Worm (Caenorhabditis elegans) whole organism, L4 larva: Measurements from ENCODE around the gene Y38E10A.8.

Experiments used
- F26F4.8 ChIP-seq: fragments of 200-800 bp; sonication (Bioruptor generic); conservative IDR thresholded peaks from 2 replicates; pipeline ENCODE4 v1.3.6; 2022; ENCODE audit warnings: missing genetic modification characterization, missing compliant biosample characterization
- F44E2.7 ChIP-seq: fragments of 200-800 bp; sonication (Bioruptor generic); IDR thresholded peaks from 2 replicates; pipeline ENCODE4 v2.1.2; 2022; ENCODE audit warnings: missing genetic modification characterization, missing compliant biosample characterization
- Y75B8A.6 ChIP-seq: fragments of 200-800 bp; sonication (Bioruptor generic); IDR thresholded peaks from 2 replicates; pipeline ENCODE4 v1.3.6; 2022; ENCODE audit warnings: missing genetic modification reagents, missing genetic modification characterization, missing compliant biosample characterization
- ceh-28 ChIP-seq: fragments of 150-350 bp; optimal IDR thresholded peaks from 2 replicates; lab custom pipeline; 2014; ENCODE audit warnings: missing biosample characterization, missing genetic modification reagents, missing genetic modification characterization
- ceh-44 ChIP-seq: fragments of 200-800 bp; sonication (Bioruptor generic); IDR thresholded peaks from 2 replicates; pipeline ENCODE4 v1.3.6; 2022; ENCODE audit warnings: missing genetic modification reagents, missing genetic modification characterization, missing compliant biosample characterization
- ceh-62 ChIP-seq: sonication (generic microtip); optimal IDR thresholded peaks from 2 replicates; lab custom pipeline; 2017; ENCODE audit warnings: missing biosample characterization, missing genetic modification characterization
- ceh-82 ChIP-seq: sonication (generic microtip); optimal IDR thresholded peaks from 2 replicates; lab custom pipeline; 2017; ENCODE audit warnings: missing biosample characterization, missing genetic modification characterization
- cey-2 ChIP-seq: sonication (generic microtip); optimal IDR thresholded peaks from 3 replicates; lab custom pipeline; 2017; ENCODE audit warnings: missing genetic modification characterization, mild to moderate bottlenecking, missing compliant biosample characterization, antibody characterized with exemption, borderline replicate concordance; ENCODE audit not compliant: insufficient read depth
- daf-16 ChIP-seq, 3 experiments: sonication (generic microtip); optimal IDR thresholded peaks; 2 replicates each; lab custom pipeline; 2016 to 2017; ENCODE audit warnings: missing genetic modification characterization in 3 of 3, missing genetic modification reagents in 3 of 3, mild to moderate bottlenecking in 2 of 3, missing compliant biosample characterization in 2 of 3, missing biosample characterization in 1 of 3, moderate library complexity in 1 of 3
- daf-8 ChIP-seq: fragments of 200-800 bp; sonication (Bioruptor generic); IDR thresholded peaks from 2 replicates; pipeline ENCODE4 v1.3.6; 2022; ENCODE audit warnings: missing genetic modification characterization, missing compliant biosample characterization
- dmd-6 ChIP-seq: fragments of 200-800 bp; sonication (Bioruptor generic); IDR thresholded peaks from 2 replicates; pipeline ENCODE4 v1.3.6; 2022; ENCODE audit warnings: missing genetic modification reagents, missing genetic modification characterization, missing compliant biosample characterization
- hif-1 ChIP-seq, 2 experiments: sonication (generic microtip); optimal IDR thresholded peaks; 2 replicates each; lab custom pipeline; 2016 to 2017; ENCODE audit warnings: missing compliant biosample characterization in 2 of 2, missing genetic modification characterization in 2 of 2, missing genetic modification reagents in 2 of 2, missing genotype in 2 of 2, mild to moderate bottlenecking in 1 of 2
- hlh-11 ChIP-seq: fragments of 200-800 bp; sonication (Bioruptor generic); optimal IDR thresholded peaks from 2 replicates; lab custom pipeline; 2018; ENCODE audit warnings: mild to moderate bottlenecking, missing genetic modification characterization, missing compliant biosample characterization
- hlh-30 ChIP-seq: sonication (generic microtip); optimal IDR thresholded peaks from 2 replicates; lab custom pipeline; 2017; ENCODE audit warnings: antibody characterized with exemption, mild to moderate bottlenecking, missing genetic modification characterization, missing compliant biosample characterization; ENCODE audit not compliant: insufficient read depth
- lim-7 ChIP-seq: fragments of 200-800 bp; sonication (Bioruptor generic); IDR thresholded peaks from 2 replicates; pipeline ENCODE4 v1.3.6; 2022; ENCODE audit warnings: missing genetic modification characterization, missing compliant biosample characterization
- lin-1 ChIP-seq: fragments of 200-800 bp; sonication (Bioruptor generic); IDR thresholded peaks from 2 replicates; pipeline ENCODE4 v1.3.6; 2022; ENCODE audit warnings: missing genetic modification reagents, missing genetic modification characterization, missing compliant biosample characterization
- lin-38 ChIP-seq: fragments of 200-800 bp; sonication (Bioruptor generic); IDR thresholded peaks from 2 replicates; pipeline ENCODE4 v1.3.6; 2022; ENCODE audit warnings: missing genetic modification reagents, missing genetic modification characterization, missing compliant biosample characterization
- lin-39 ChIP-seq: fragments of 150-350 bp; optimal IDR thresholded peaks from 2 replicates; lab custom pipeline; 2014; ENCODE audit warnings: missing biosample characterization, missing genetic modification reagents, missing genetic modification characterization
- madf-9 ChIP-seq: fragments of 200-800 bp; sonication (Bioruptor generic); conservative IDR thresholded peaks from 2 replicates; pipeline ENCODE4 v1.3.6; 2022; ENCODE audit warnings: missing genetic modification reagents, missing genetic modification characterization, missing compliant biosample characterization
- mdl-1 ChIP-seq, 2 experiments: fragments of 150-350 bp in 1 of 2; sonication (generic microtip) in 1 of 2; optimal IDR thresholded peaks; 2 replicates each; lab custom pipeline; 2014 to 2017; ENCODE audit warnings: missing biosample characterization in 2 of 2, missing genetic modification characterization in 2 of 2
- mdt-29 ChIP-seq: fragments of 200-800 bp; sonication (Bioruptor generic); IDR thresholded peaks from 2 replicates; pipeline ENCODE4 v1.3.6; 2022; ENCODE audit warnings: missing genetic modification reagents, missing genetic modification characterization, missing compliant biosample characterization
- mxl-3 ChIP-seq: fragments of 200-800 bp; sonication (Bioruptor generic); optimal IDR thresholded peaks from 2 replicates; lab custom pipeline; 2018; ENCODE audit warnings: mild to moderate bottlenecking, missing genetic modification characterization, missing compliant biosample characterization
- nhr-10 ChIP-seq: fragments of 150-350 bp; optimal IDR thresholded peaks from 2 replicates; lab custom pipeline; 2014; ENCODE audit warnings: missing biosample characterization, missing genetic modification characterization
- nhr-28 ChIP-seq: fragments of 150-350 bp; optimal IDR thresholded peaks from 2 replicates; lab custom pipeline; 2014; ENCODE audit warnings: missing biosample characterization, missing genetic modification characterization
- nhr-6 ChIP-seq: fragments of 150-350 bp; optimal IDR thresholded peaks from 2 replicates; lab custom pipeline; 2014; ENCODE audit warnings: missing biosample characterization, missing genetic modification characterization
- nhr-77 ChIP-seq: fragments of 150-350 bp; optimal IDR thresholded peaks from 2 replicates; lab custom pipeline; 2014; ENCODE audit warnings: missing biosample characterization, missing genetic modification characterization
- pqm-1 ChIP-seq: sonication (generic microtip); optimal IDR thresholded peaks from 2 replicates; lab custom pipeline; 2017; ENCODE audit warnings: missing biosample characterization, missing genetic modification characterization
- saeg-2 ChIP-seq: fragments of 200-800 bp; sonication (Bioruptor generic); IDR thresholded peaks from 2 replicates; pipeline ENCODE4 v1.3.6; 2022; ENCODE audit warnings: missing genetic modification reagents, missing genetic modification characterization, missing compliant biosample characterization
- set-16 ChIP-seq: fragments of 200-800 bp; sonication (Bioruptor generic); IDR thresholded peaks from 2 replicates; pipeline ENCODE4 v1.3.6; 2022; ENCODE audit warnings: missing genetic modification reagents, missing genetic modification characterization, missing compliant biosample characterization
- snpc-4 ChIP-seq: fragments of 150-350 bp; optimal IDR thresholded peaks from 2 replicates; lab custom pipeline; 2014; ENCODE audit warnings: missing biosample characterization, missing genetic modification characterization
- tra-1 ChIP-seq: fragments of 200-800 bp; sonication (Bioruptor generic); IDR thresholded peaks from 2 replicates; pipeline ENCODE4 v1.3.6; 2022; ENCODE audit warnings: missing genetic modification reagents, missing genetic modification characterization, missing compliant biosample characterization
- unc-39 ChIP-seq: sonication (generic microtip); optimal IDR thresholded peaks from 2 replicates; lab custom pipeline; 2017; ENCODE audit warnings: missing biosample characterization, missing genetic modification characterization
- unc-62 ChIP-seq, 3 experiments: fragments of 150-350 bp in 1 of 3; sonication (generic microtip); optimal IDR thresholded peaks in 2 of 3; peaks in 1 of 3; 1 replicate in 1 of 3; 2 replicates in 2 of 3; lab custom pipeline; 2014 to 2017; ENCODE audit warnings: missing biosample characterization in 3 of 3, missing genetic modification characterization in 3 of 3, missing genetic modification reagents in 3 of 3, missing genotype in 1 of 3
- zfp-3 ChIP-seq: fragments of 200-800 bp; sonication (Bioruptor generic); conservative IDR thresholded peaks from 2 replicates; pipeline ENCODE4 v1.3.6; 2022; ENCODE audit warnings: missing genetic modification reagents, missing genetic modification characterization, missing compliant biosample characterization
- zip-11 ChIP-seq: fragments of 200-800 bp; sonication (Bioruptor generic); IDR thresholded peaks from 2 replicates; pipeline ENCODE4 v1.3.6; 2022; ENCODE audit warnings: missing genetic modification characterization, missing compliant biosample characterization
- zip-2 ChIP-seq: fragments of 150-350 bp; optimal IDR thresholded peaks from 2 replicates; lab custom pipeline; 2014; ENCODE audit warnings: missing biosample characterization, missing genetic modification characterization
- ztf-7 ChIP-seq: fragments of 150-350 bp; optimal IDR thresholded peaks from 2 replicates; lab custom pipeline; 2014; ENCODE audit warnings: missing biosample characterization, missing genetic modification characterization

The Y38E10A.8 gene

DNA sequence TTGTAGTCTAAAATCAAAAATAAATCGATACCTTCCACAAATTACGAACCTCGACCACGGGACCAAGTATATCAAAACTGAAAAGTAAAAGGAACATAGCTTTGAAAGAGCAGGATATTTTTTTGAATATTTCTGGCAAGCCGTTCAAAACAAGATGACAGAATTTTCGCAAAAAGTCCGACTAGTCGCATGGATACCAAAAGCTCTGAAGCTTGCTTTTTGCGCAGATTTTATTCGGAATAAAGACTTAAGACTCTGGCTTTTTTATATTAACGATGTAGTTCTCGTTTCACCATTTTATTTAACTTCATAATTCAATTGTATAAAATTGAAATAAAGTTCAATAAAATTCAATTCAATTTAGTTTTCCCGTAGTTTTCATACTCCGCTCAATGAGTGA, 33.5 kb upstream of the Y38E10A.8 start, which contains the start of gene Y38E10A.2:
Gene Y38E10A.2, minus strand, starts transcription at position 101 of the 400 bp plus-strand sequence.
- TF ChIP-seq lin-1 (GFP tag; lab: Robert Waterston, UW) (no peak), unc-39 (no peak), zip-2 (no peak), mdt-29 (no peak), ceh-28 (tag; lab: Kevin White, UChicago) (no peak)

DNA sequence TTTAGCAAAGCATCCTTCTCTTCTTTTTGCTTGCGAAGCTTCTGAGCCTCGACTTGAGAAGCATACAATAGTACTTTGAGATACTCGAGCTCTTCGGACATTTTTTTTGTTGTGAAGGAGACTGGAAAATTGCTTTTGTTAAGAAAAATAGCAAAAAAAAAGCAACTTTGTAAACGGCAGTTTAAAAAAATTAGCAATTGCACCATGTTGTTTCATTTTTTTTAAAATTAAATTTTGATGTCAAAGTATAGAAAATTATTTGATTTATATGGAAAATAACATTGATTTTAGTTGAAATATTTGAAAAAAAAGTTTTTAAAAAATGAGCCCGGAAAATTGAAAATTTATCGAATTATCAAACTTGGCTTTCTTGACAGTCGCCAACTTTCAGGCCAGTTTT, 32.3 kb upstream of the Y38E10A.8 start, which contains the start of gene Y38E10A.3:
Gene Y38E10A.3, minus strand, starts transcription at position 101 of the 400 bp plus-strand sequence.
- no peak for TF ChIP-seq cey-2 (tag; lab: Kevin White, UChicago)
- TF ChIP-seq F26F4.8: no peak
- TF ChIP-seq lin-39 (tag; lab: Kevin White, UChicago): no peak
- TF ChIP-seq Y75B8A.6 (GFP tag; lab: Robert Waterston, UW): no peak
- no peak for TF ChIP-seq ceh-44 (GFP tag; lab: Robert Waterston, UW)
- TF ChIP-seq ceh-62 (tag; lab: Kevin White, UChicago): no peak
- TF ChIP-seq daf-16 (GFP tag; optimal IDR thresholded peaks at IDR 0.05; lab: Kevin White, UChicago): no peak
- no peak for TF ChIP-seq daf-16 (tag; optimal IDR thresholded peaks at IDR 0.05; lab: Kevin White, UChicago)

DNA sequence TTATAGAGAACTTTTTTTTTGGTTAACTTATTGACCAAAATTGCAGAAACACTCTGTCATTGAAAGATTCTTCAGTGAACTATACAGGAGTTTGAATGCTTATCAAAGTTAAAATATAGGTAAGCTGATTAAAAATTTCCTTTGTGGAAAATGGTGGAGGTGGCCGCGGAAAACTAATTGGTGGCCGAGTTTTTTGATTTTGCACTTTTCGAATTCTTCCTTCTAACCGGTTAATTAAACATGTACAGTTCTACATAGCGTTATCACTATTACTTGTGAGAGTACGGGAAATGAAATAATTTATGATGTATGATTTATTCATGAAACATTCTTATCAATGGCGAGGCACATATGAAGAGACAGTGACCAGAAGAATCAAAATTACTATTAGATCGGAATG, 29.2 kb upstream of the Y38E10A.8 start, which contains the start of gene clec-8:
Gene clec-8, minus strand, starts transcription at position 308 of the 400 bp plus-strand sequence.
- TF ChIP-seq nhr-28 (peak; percentile 55), hlh-11 (peak; percentile 41), lim-7 (no peak), zfp-3 (no peak), pqm-1 (peak; percentile 40), ztf-7 (tag; lab: Kevin White, UChicago) (no peak), set-16 (GFP tag; lab: Robert Waterston, UW) (no peak), snpc-4 (tag; lab: Kevin White, UChicago) (no peak), zip-11 (GFP tag; lab: Robert Waterston, UW) (no peak), mxl-3 (GFP tag; lab: Kevin White, UChicago) (no peak), ceh-82 (tag; lab: Kevin White, UChicago) (no peak), tra-1 (GFP tag; lab: Robert Waterston, UW) (no peak), mdl-1 (tag; optimal IDR thresholded peaks at IDR 0.05; lab: Kevin White, UChicago) (no peak), nhr-10 (tag; lab: Kevin White, UChicago) (no peak), hif-1 (tag; optimal IDR thresholded peaks at IDR 0.05; lab: Kevin White, UChicago) (no peak), nhr-77 (peak; percentile 61), dmd-6 (GFP tag; lab: Robert Waterston, UW) (peak; percentile 48; the same call in 1 of the 2 replicates)

DNA sequence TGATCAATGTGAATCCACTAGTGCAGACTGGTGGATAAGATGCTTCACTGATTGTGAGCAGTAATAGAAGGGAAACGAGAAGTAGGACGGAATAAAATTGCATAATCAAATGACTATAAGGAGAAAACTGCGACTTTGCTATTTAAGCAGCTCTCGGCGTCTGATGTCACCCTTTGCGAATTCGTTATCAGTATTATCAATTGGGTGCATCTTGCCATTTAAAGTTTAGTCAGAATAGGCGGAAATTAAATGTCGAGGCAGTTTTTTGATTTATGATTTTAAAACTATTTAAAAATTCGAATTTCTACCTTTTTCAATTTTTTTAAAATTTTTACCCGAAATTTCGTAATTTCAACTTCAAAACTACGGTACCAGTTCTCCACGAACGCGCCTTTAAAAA, 26.0 kb upstream of the Y38E10A.8 start, which contains the start of gene clec-4:
Gene clec-4, minus strand, starts transcription at position 162 of the 400 bp plus-strand sequence.
- TF ChIP-seq madf-9: no peak
- no peak for TF ChIP-seq F44E2.7
- TF ChIP-seq nhr-6 (tag; lab: Kevin White, UChicago): peak; percentile 63
- TF ChIP-seq pqm-1: peak; percentile 75
- TF ChIP-seq saeg-2 (GFP tag; lab: Robert Waterston, UW): no peak
- TF ChIP-seq unc-62 (GFP tag; optimal IDR thresholded peaks at IDR 0.05 in 1 of 2; lab: Kevin White, UChicago): peak in 1 of 2 experiments; percentile 47
- TF ChIP-seq unc-62 (tag; optimal IDR thresholded peaks at IDR 0.05; lab: Kevin White, UChicago): no peak
- TF ChIP-seq hlh-30 (tag; lab: Kevin White, UChicago): no peak
- TF ChIP-seq lin-38 (GFP tag; lab: Robert Waterston, UW): no peak
- peak; percentile 43 for TF ChIP-seq dmd-6 (GFP tag; lab: Robert Waterston, UW)
- no peak for TF ChIP-seq daf-8 (GFP tag; lab: Robert Waterston, UW)
- TF ChIP-seq, all 104 proteins: peak for 4
